Fruit fly (Drosophila melanogaster): Measurements from ENCODE around the gene CG3176.
A peak's percentile ranks its signal among the peaks of the same experiment; 100 is the strongest.
"Not testable (repeated sequence)": the region's sequence is repeated elsewhere in the genome, so short reads cannot be mapped to it uniquely, and the experiment has no call there.

Gene CG3176

DNA sequence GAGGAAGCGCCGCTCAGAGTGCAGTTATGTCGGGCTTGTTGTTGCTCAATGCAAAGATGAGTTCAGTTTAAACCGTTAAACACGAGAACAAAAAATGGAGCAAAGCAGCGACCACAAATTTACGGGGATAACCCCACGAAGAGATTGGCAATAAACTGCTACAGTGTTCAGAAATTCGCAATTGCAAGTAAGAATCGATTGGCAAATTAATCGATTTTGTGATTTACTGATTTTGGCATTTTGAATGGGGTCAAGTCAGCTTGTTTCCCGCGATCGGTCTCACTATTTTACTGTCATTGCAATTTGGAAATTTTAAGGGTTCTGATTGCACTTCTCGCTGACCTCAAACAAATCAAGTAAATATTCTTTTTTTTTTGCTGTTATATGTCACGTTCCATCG, at the start of gene CG3176:
CG3176 (plus strand) TSS at position 221 of the 400 bp plus-strand sequence.
- TF ChIP-seq CG17801 (GFP tag; optimal IDR thresholded peaks at IDR 0.05; ENCODE audit: partially characterized antibody) = not testable (repeated sequence)

DNA sequence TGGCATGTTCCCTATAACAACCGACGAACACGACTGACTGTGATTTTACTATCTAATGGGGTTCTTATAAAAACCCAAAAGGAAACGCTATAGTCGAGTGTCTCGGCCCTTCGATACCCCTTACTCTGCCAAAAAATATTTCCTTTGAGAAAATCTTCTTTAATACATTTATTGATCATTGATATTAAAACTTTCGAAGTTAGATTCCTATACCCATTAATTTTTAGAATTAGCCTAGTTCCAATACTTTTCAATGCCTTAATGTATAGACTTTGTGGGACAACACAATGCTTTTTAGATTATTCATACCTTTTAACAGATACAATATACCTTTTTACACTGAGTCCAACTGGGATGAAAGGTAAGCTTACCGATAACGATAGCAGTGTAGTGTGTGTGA, 44.3 kb upstream of the CG3176 start, which contains the start of gene Pgcl:
Pgcl (minus strand) TSS at position 45 of the 400 bp plus-strand sequence.
- no peak for TF ChIP-seq CG17801 (GFP tag; optimal IDR thresholded peaks at IDR 0.05; ENCODE audit: partially characterized antibody)

DNA sequence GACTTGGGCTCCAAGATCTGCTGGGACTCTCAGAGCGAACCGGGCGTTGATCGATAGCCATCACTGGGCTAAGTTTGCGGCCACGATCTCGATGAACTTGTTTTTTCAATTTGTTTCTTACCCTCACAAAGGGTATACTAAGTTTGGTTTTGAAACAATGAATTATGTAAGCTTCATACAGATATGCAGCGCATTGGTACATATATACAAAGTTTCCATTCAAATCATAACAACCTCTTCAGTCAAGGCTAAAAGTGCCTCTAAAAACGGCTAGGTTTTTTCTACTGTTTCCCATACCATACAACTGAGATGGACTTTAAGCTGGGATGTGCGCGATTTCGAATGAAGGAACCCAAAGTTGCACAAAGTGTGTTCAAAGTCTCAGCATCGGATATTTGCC, 40.4 kb upstream of the CG3176 start:
- TF ChIP-seq CG17801 (GFP tag; optimal IDR thresholded peaks at IDR 0.05; ENCODE audit: partially characterized antibody) = no peak

DNA sequence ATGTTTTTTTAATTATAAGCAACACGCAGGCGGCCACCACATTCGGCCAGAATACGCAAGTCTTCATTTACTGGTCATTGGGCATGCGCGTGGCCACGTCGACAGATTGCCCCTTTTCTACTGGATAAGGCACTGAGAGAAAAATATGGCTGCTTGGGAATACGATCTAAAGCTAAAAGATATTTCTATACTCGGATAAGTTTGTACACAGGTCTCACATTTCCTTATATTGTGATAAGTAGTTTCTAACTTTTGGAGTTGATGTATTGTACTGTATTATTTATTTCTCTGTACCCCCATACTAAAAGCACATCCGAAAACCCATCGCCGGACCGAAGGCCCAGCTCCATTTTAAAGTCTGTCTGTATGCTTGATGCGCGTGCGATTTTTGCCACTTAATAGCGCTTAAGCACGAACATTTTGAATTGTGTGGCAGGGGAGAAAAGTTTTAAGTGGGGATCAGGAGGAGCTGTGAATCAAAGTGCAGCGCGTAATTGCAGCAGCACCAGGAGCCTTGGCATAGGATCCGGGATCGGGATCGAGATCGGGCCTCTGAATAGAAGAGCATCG, 37.6 kb upstream of the CG3176 start:
- no peak for TF ChIP-seq CG17801 (GFP tag; optimal IDR thresholded peaks at IDR 0.05; ENCODE audit: partially characterized antibody)

DNA sequence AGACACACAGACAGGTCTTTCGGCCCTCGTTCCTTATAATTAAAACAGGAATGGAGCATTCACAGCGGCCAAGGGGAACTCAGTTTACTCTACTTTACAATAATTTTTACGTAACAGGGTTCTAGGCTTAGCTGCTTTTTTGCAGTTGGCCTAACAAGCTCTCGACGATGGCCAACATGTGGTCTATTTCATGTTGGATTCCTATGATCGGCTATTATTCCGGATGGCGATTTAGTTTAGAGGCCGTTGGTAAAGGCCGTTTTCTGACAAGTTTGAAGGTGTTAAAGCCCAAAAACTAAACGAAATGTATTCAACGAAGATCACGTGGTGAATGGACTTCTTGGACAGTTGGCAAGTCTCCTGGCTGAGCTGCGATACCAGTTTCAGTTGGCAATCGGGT, 35.7 kb upstream of the CG3176 start:
- no peak for TF ChIP-seq CG17801 (GFP tag; optimal IDR thresholded peaks at IDR 0.05; ENCODE audit: partially characterized antibody)

DNA sequence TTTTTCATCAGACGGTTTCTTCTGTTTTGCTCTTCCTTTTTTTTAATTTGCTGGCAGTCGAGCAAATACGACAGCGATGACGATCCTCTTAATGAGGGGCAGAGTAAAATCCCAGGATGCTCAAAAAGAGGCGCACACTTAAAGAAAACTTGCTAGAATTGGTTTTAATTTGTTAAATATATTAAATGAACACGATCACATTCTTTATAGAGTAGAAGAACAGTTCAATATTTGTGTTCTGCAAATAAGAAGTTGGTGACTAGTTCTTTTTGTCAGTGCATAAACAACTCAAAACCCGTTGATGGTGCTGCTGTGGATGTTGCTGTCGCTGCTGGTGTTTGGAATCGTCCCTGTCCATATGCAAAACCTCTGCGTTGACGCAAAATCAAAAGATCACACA, 33.4 kb upstream of the CG3176 start:
- no peak for TF ChIP-seq CG17801 (GFP tag; optimal IDR thresholded peaks at IDR 0.05; ENCODE audit: partially characterized antibody)

DNA sequence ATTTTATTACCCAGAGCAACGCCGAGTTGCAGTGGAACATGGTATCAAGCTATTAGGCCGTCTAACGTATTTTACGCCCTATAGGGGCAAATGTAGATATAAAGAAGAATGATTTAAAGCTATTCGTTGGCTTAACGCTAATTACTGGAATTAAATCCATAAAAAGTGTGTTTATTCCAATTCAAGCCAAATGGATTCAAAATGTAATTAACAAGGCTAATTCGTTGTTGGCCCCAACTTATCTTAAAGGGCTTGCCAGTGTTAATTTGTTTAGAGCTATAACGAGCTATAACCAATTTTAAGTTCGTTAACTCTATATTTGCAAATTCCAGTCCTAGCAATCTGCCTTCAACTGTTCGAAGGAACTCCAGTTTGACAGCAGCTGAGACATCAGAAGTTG, 32.7 kb upstream of the CG3176 start:
- no peak for TF ChIP-seq CG17801 (GFP tag; optimal IDR thresholded peaks at IDR 0.05; ENCODE audit: partially characterized antibody)

DNA sequence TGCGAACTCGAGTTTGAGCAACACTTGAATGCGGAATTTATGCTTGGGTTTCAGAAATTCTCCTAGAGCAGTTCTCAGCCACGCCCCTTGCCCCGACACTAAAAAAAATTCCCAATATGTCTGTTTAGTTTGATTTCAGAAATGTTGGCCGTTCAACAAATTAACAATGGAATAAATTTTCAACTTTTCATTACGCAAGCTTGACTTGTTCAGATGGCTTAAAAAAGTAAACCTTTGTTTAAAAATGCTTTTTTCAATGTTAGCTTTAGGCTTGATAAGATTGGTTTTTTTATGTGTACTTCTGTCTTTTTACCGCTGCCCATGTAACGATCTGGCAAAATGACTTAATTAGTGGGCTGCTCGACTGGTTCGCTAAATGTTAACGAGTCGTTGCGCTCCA, 28.9 kb upstream of the CG3176 start:
- TF ChIP-seq CG17801 (GFP tag; optimal IDR thresholded peaks at IDR 0.05; ENCODE audit: partially characterized antibody) = no peak

DNA sequence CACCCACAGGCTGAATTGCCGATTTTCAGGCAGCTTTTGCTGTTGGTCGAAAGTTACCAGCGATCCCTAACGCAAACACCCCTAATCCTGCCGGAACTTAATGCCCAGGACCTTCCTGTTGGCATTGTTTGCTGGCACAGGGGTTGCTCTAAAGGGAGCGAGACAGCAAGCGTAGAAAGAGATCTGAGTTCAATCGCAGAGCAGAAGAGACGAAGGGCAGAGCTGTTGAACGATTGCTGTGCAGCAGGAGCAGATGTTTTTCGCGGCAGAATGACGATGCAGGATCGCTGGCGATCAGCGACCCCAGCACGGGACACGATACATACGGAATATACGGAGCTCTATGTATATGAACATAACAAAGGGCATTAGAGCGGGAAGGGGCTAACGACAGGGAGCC, 24.7 kb upstream of the CG3176 start:
- TF ChIP-seq CG17801 (GFP tag; optimal IDR thresholded peaks at IDR 0.05; ENCODE audit: partially characterized antibody) = no peak

DNA sequence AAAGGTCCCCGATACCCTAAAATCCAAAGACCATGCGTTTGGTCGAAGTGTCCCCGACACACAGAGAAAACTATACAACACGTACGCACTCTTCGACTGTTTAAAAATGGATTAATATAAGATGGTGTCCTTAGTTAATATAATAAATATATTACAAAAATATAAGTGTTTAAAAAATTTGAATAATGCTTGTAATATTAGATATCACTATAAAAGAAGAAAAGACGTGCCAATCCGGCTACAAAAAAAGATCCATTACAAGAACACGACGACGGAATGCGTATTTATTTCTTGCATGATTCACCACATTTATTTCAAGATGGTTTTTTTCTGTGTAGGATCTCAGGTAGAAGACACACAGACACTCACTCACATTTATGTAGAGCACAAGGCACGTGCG, 23.9 kb upstream of the CG3176 start:
- TF ChIP-seq CG17801 (GFP tag; optimal IDR thresholded peaks at IDR 0.05; ENCODE audit: partially characterized antibody) = no peak

DNA sequence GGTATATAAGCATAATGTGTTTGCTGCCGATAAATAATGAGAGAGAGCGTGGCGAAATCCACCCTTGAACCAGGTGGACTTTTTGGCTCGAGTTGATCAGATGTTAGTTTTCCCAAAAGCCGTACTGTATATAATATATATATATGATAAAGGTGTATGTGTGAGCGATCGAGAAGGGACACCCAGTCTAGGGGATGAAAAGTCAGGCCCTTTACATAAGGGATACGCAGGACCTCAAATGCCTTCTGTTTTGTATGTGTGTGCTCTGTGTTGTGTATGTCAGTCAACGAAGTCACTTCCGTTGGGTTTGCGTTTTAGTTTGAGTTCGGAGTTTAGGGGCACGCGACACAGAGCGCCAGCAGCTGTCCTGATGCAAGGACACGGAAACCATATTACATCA, 21.2 kb upstream of the CG3176 start, which contains the start of gene ase:
ase (plus strand) TSS at position 301 of the 400 bp plus-strand sequence.
- TF ChIP-seq CG17801 (GFP tag; optimal IDR thresholded peaks at IDR 0.05; ENCODE audit: partially characterized antibody) = no peak

DNA sequence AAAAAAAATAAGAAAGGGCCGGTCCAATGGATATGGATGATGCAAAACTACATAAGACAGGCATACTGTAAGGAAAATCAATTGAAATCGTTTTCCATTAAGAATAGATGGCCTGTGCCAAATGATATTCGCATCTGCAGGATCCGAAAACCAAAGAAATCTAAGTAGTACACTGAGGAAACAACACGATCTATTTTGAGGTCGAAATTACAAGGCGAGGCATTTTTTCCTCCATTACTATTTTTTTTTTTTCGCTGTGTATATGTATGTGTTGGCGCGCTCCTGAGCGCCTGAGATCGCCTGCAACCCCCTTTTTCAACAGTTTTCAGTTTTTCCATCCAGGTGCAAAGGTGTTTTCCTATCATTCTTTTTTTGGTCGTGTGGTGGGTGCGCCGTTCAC, 17.7 kb upstream of the CG3176 start:
- no peak for TF ChIP-seq CG17801 (GFP tag; optimal IDR thresholded peaks at IDR 0.05; ENCODE audit: partially characterized antibody)

DNA sequence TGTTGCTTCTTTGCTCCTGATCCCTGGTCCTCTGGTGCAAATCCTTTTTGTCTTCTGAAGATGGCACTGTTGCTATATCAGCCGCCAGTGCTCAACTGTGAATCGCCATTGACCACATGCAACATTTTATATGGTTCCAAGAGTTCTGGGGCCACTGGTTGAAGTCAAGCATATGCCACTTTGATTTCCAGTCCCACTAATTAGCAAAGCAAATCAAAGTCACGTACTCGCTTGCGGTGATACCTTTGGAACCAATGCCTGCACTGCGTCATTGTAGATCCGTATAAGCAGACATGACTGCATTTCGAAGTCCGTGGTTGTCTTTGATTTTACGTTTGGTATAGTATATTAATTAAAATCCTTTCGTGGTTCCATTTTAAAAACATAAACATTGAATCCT, 12.4 kb upstream of the CG3176 start, which contains the start of gene Cyp4g1:
Cyp4g1 (minus strand) TSS at position 101 of the 400 bp plus-strand sequence.
- TF ChIP-seq CG17801 (GFP tag; optimal IDR thresholded peaks at IDR 0.05; ENCODE audit: partially characterized antibody) = no peak

DNA sequence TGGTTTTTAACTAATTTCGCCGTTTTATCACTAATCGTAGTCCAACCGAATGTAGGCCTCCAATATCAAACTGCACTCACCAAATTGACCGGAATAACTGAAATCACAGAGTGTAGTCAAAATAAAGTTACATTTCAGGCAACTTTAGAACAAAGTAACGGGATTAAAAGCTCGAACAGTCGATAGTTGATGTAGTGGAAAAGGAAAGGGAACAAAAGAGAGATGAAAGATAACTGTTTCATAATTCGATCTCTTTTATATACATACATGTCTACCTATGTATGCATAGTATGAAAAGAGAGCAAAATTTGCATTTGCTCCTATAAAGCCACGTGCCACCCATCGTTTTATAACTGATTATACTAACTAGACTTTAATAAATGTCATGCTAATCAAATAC, 11.0 kb upstream of the CG3176 start, which contains the start of gene CG32816:
CG32816 (minus strand) TSS at position 101 of the 400 bp plus-strand sequence.
- no peak for TF ChIP-seq CG17801 (GFP tag; optimal IDR thresholded peaks at IDR 0.05; ENCODE audit: partially characterized antibody)

DNA sequence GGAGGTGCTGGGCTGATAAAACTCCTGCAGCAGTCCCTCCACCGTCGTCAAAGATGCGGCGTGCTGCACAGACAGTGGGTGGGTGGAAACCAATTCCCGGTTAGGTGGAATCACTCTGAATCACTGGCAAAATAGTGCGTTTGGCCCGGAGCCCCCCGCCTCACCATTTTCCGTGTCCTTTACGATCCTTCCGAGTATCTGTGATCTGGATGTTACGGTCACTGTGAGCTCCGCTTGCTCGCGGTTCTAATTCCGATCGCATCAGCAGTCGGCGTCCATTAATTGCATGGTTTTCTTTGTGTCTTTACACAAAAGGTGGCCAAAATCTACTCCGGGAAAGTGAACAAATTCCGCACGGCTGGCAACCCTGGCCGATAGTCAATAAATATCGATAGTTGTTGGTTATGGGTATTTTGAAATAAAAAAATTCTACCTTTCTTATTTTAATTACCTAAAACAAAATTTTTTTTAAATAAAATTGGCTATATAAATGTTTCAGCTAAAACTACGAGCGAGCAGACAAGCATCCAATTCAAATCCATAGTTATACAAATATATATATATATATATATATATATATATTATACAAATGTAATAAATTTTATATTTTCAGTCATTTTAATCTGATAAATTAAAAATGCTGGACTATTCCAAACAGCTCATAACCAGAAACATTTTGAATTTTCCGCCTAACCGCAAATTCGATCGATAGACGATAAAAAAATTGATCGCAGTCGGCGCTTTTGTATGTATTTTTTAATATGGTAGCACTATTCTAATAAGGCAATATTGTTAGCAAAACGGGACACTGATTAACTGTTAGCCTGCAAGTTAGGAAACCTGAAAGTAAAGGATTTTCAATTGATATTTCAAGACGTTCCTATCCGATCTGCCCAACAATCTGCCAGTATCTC, 5.2 kb upstream of the CG3176 start, which contains the start of the genes ebo and CG13373:
ebo (minus strand) TSS at position 350 of the 914 bp plus-strand sequence.
CG13373 (plus strand) TSS at position 755 of the 914 bp plus-strand sequence.
- TF ChIP-seq CG17801 (GFP tag; optimal IDR thresholded peaks at IDR 0.05; ENCODE audit: partially characterized antibody) = peak; percentile 69

DNA sequence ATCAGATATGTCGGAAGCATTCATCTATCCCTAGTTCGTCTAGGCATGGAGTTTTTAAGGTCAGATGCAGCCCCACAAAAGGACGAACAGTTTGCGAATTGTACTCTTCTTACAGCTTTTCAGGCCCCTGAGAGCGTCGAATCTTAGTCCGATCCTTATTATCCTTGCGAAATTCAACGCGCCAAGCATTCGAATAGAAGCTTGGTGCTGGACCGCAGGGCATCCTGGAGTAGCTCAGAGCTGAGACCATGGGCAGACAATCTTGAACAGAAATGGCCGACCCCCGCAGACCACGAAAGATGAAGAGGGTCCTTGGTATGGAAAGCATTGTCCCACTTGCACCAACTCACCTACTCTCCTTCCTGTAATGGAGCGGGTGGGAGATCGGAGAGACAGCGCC, 2.9 kb upstream of the CG3176 start, which contains the start of gene CG32817:
CG32817 (plus strand) TSS at position 301 of the 400 bp plus-strand sequence.
- no peak for TF ChIP-seq CG17801 (GFP tag; optimal IDR thresholded peaks at IDR 0.05; ENCODE audit: partially characterized antibody)

Data from ovary, adult (tissue).